Worm (Caenorhabditis elegans): Measurements from ENCODE around the gene C31E10.6.

C31E10.6 gene

ce11 chrX:14028492-14028891 is 32.4 kb downstream of the C31E10.6 start:
- no peak for TF ChIP-seq unc-39 (tag; optimal IDR thresholded peaks at IDR 0.05)
- peak; percentile 77 for TF ChIP-seq ces-1 (GFP tag; optimal IDR thresholded peaks at IDR 0.05)
- no peak for TF ChIP-seq tbx-8 (GFP tag; optimal IDR thresholded peaks at IDR 0.05)
- TF ChIP-seq pha-4 (tag; optimal IDR thresholded peaks at IDR 0.05) = no peak

ce11 chrX:14029392-14029791 is 33.3 kb downstream of the C31E10.6 start:
- TF ChIP-seq ces-1 (GFP tag; optimal IDR thresholded peaks at IDR 0.05) = no peak
- TF ChIP-seq hlh-1 (tag; optimal IDR thresholded peaks at IDR 0.05) = no peak
- no peak for TF ChIP-seq nhr-76 (tag; optimal IDR thresholded peaks at IDR 0.05)
- no peak for TF ChIP-seq bed-3 (GFP tag; optimal IDR thresholded peaks at IDR 0.05)
- TF ChIP-seq elt-3 (tag; optimal IDR thresholded peaks at IDR 0.05) = no peak
- TF ChIP-seq M03D4.4 (tag; optimal IDR thresholded peaks at IDR 0.05) = no peak
- TF ChIP-seq nhr-237 (tag; optimal IDR thresholded peaks at IDR 0.05) = no peak

DNA sequence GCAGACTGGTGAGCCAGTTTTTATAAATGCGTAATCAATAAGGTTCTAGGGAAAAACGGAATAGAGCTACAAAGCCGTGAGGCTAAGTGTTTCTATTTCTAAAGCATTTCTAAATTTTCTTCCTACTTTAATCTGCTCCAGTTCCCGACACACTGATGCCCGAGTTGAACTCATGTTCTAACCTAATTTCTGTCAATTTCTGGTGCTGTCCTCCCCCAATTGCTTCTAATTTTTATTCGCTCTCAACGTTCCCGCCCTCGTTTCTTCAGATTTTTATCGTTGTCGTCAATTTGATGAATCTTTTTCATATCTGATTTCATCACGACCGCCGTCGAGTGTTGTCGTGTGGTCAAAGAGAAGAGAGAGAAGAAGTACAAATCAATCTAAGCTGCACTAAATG is 33.7 kb downstream of the C31E10.6 start:
- TF ChIP-seq M03D4.4 (tag; optimal IDR thresholded peaks at IDR 0.05) = no peak
- peak; percentile 82 for TF ChIP-seq ces-1 (GFP tag; optimal IDR thresholded peaks at IDR 0.05)

- no peak for TF ChIP-seq cnd-1 (tag; optimal IDR thresholded peaks at IDR 0.05)
- no peak for TF ChIP-seq hlh-1 (tag; optimal IDR thresholded peaks at IDR 0.05)
- no peak for TF ChIP-seq ham-2 (GFP tag; optimal IDR thresholded peaks at IDR 0.05)
Observed at ce11 chrX:14030524-14030923, 34.4 kb downstream of the C31E10.6 start.

- TF ChIP-seq sptf-1 (tag; optimal IDR thresholded peaks at IDR 0.05) = no peak
- TF ChIP-seq unc-39 (tag; optimal IDR thresholded peaks at IDR 0.05) = no peak
- no peak for TF ChIP-seq nhr-76 (tag; optimal IDR thresholded peaks at IDR 0.05)
- TF ChIP-seq ceh-43 (GFP tag; optimal IDR thresholded peaks at IDR 0.05) = no peak
- TF ChIP-seq nhr-28 (tag; optimal IDR thresholded peaks at IDR 0.05) = no peak
- TF ChIP-seq unc-62 (GFP tag; optimal IDR thresholded peaks at IDR 0.05) = no peak
- no peak for TF ChIP-seq lsy-2 (tag; optimal IDR thresholded peaks at IDR 0.05)
- no peak for TF ChIP-seq lin-13 (tag; optimal IDR thresholded peaks at IDR 0.05)
- no peak for TF ChIP-seq cnd-1 (tag; optimal IDR thresholded peaks at IDR 0.05)
- no peak for TF ChIP-seq ceh-83 (GFP tag; optimal IDR thresholded peaks at IDR 0.05)
- TF ChIP-seq sem-2 (GFP tag; optimal IDR thresholded peaks at IDR 0.05) = no peak
- TF ChIP-seq nhr-2 (tag; optimal IDR thresholded peaks at IDR 0.05) = no peak
- no peak for TF ChIP-seq elt-1 (tag; optimal IDR thresholded peaks at IDR 0.05; ENCODE audit: borderline replicate concordance, insufficient read depth)
Observed at ce11 chrX:14033494-14033893, 37.4 kb downstream of the C31E10.6 start, which contains the start of gene arrd-25. arrd-25 (plus strand) TSS chrX:14033794.

- TF ChIP-seq elt-1 (tag; optimal IDR thresholded peaks at IDR 0.05; ENCODE audit: borderline replicate concordance, insufficient read depth) (no peak), unc-62 (GFP tag; optimal IDR thresholded peaks at IDR 0.05) (peak; percentile 78), hlh-1 (tag; optimal IDR thresholded peaks at IDR 0.05) (peak; percentile 67)
Observed at ce11 chrX:14039293-14039692, 43.2 kb downstream of the C31E10.6 start.

DNA sequence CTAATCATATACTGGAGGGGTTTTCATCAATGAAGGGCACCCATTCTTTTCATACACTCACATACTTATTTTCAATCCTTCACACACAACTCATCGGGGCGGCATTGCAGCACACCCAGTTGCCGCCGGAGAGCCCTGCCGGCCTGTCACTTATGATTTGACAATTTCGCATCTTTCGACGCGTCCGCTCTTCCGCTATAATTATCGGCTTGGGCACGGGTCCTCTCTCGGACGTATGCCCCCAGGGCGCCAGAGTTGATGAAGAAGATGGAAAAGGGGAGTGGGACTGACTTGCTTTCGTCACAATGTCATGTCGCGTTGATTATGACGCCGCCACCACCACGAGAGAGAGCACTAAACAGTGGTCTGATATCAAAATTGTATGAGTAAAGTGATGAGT is 48.2 kb downstream of the C31E10.6 start:
- TF ChIP-seq mep-1 (tag; optimal IDR thresholded peaks at IDR 0.05) = no peak
- peak; percentile 46 for TF ChIP-seq unc-62 (GFP tag; optimal IDR thresholded peaks at IDR 0.05)
- no peak for TF ChIP-seq cnd-1 (tag; optimal IDR thresholded peaks at IDR 0.05)
- peak; percentile 46 for TF ChIP-seq unc-120 (tag; optimal IDR thresholded peaks at IDR 0.05; ENCODE audit: poor library complexity, severe bottlenecking)

DNA sequence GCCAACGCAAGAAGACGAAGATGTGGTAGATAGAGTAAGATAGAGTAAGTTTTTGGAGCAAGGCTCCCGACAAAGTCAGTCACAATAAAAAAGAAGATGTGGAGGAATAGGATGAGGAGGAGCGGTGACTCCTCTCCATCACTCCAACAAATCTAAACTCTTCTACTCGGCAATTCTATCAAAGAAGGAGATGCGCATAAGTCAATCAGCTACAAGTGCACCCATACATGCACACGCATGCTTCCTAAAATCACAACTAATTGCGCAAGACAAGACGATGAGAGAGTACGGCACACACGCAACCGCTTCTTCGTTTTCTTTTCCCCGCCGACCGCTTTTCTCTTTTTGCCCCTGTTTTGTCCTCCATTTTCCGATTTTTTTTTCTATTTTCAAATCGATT is 51.5 kb downstream of the C31E10.6 start:
- no peak for TF ChIP-seq mep-1 (tag; optimal IDR thresholded peaks at IDR 0.05)
- TF ChIP-seq zip-8 (tag; optimal IDR thresholded peaks at IDR 0.05) = peak; percentile 41
- no peak for TF ChIP-seq bed-3 (GFP tag; optimal IDR thresholded peaks at IDR 0.05)
- TF ChIP-seq nhr-28 (tag; optimal IDR thresholded peaks at IDR 0.05) = no peak
- TF ChIP-seq lin-32 (GFP tag; optimal IDR thresholded peaks at IDR 0.05) = no peak
- TF ChIP-seq ces-1 (GFP tag; optimal IDR thresholded peaks at IDR 0.05) = peak; percentile 96
- TF ChIP-seq snpc-4 (tag; optimal IDR thresholded peaks at IDR 0.05) = no peak
- TF ChIP-seq pha-4 (tag; optimal IDR thresholded peaks at IDR 0.05) = no peak
- no peak for TF ChIP-seq blmp-1 (tag; optimal IDR thresholded peaks at IDR 0.05)
- TF ChIP-seq mab-5 (tag; optimal IDR thresholded peaks at IDR 0.05) = no peak
- TF ChIP-seq elt-1 (tag; optimal IDR thresholded peaks at IDR 0.05; ENCODE audit: borderline replicate concordance, insufficient read depth) = no peak
- no peak for TF ChIP-seq hlh-1 (tag; optimal IDR thresholded peaks at IDR 0.05)
- TF ChIP-seq flh-1 (GFP tag; optimal IDR thresholded peaks at IDR 0.05) = no peak
- no peak for TF ChIP-seq ceh-39 (tag; optimal IDR thresholded peaks at IDR 0.05)

Data from whole organism, mixed stage, embryonic.